Worm (Caenorhabditis elegans): ENCODE results near the gene nmad-1.

Gene nmad-1

DNA sequence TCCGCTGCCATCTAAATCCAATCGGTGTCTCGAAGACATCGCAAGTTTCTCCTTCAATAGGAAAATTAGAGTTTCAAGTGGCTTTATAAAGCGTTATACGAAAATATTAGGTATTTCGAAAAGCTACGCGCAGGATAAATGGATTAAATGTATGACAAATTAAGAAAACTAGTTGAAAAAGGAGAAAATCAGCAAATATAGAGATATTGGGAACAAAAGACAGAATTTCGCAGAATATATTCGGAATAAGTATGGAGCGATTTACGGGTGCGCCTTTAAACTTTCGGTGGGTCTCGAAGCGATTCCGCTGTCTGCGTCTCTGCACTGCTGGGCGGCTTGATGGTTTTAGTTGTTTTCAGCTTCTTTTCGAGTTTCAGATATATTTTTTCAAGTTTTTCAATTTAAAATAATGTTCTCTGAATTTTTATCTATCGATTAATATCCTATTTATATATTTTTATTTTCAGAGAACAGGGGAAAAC is 37.0 kb upstream of the nmad-1 start, which contains the start of the genes ddx-15 and ucr-1:
Gene ddx-15 (minus strand): TSS at position 51 of the 482 bp plus-strand sequence.
Gene ucr-1 (plus strand): TSS at position 468 of the 482 bp plus-strand sequence.
- peak; percentile 71 for TF ChIP-seq mep-1 (tag; optimal IDR thresholded peaks at IDR 0.05)
- TF ChIP-seq nhr-2 (tag; optimal IDR thresholded peaks at IDR 0.05), result no peak
- TF ChIP-seq lsy-2 (tag; optimal IDR thresholded peaks at IDR 0.05), result peak; percentile 76
- peak; percentile 41 for TF ChIP-seq pha-4 (tag; optimal IDR thresholded peaks at IDR 0.05)
- peak; percentile 55 for TF ChIP-seq lin-13 (tag; optimal IDR thresholded peaks at IDR 0.05)
- no peak for TF ChIP-seq ceh-43 (GFP tag; optimal IDR thresholded peaks at IDR 0.05)
- TF ChIP-seq unc-120 (tag; optimal IDR thresholded peaks at IDR 0.05; ENCODE audit: poor library complexity, severe bottlenecking), result peak; percentile 20

DNA sequence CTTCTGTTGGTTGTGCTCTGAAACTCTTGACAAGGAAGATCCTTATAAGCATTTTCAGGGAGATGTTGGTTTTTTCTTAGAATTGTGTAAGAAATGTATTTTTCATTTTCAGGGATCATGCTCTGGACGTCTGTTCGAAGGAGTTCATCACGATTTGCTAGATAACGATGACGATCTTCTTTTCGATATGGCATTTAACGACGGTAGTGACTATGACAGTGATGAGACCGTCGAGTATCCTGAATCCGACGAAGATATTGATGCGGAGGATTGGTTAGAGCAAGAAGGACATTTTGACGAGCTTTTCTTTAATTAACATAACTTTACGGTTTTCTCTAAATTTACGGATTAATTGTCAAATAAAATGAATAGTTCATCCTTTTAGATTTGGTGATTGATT is 34.0 kb upstream of the nmad-1 start:
- no peak for TF ChIP-seq unc-120 (tag; optimal IDR thresholded peaks at IDR 0.05; ENCODE audit: poor library complexity, severe bottlenecking)
- TF ChIP-seq nhr-12 (tag; optimal IDR thresholded peaks at IDR 0.05), result no peak
- no peak for TF ChIP-seq sem-2 (GFP tag; optimal IDR thresholded peaks at IDR 0.05)
- TF ChIP-seq lin-32 (GFP tag; optimal IDR thresholded peaks at IDR 0.05), result no peak
- no peak for TF ChIP-seq mep-1 (tag; optimal IDR thresholded peaks at IDR 0.05)
- TF ChIP-seq snpc-4 (tag; optimal IDR thresholded peaks at IDR 0.05), result no peak
- TF ChIP-seq cnd-1 (tag; optimal IDR thresholded peaks at IDR 0.05), result no peak
- no peak for TF ChIP-seq unc-62 (GFP tag; optimal IDR thresholded peaks at IDR 0.05)
- no peak for TF ChIP-seq mab-5 (tag; optimal IDR thresholded peaks at IDR 0.05)
- TF ChIP-seq unc-39 (tag; optimal IDR thresholded peaks at IDR 0.05), result no peak
- TF ChIP-seq ham-2 (GFP tag; optimal IDR thresholded peaks at IDR 0.05), result no peak
- no peak for TF ChIP-seq ceh-83 (GFP tag; optimal IDR thresholded peaks at IDR 0.05)
- no peak for TF ChIP-seq sptf-1 (tag; optimal IDR thresholded peaks at IDR 0.05)
- no peak for TF ChIP-seq M03D4.4 (tag; optimal IDR thresholded peaks at IDR 0.05)
- TF ChIP-seq zip-8 (tag; optimal IDR thresholded peaks at IDR 0.05), result no peak
- no peak for TF ChIP-seq lsy-2 (tag; optimal IDR thresholded peaks at IDR 0.05)
- no peak for TF ChIP-seq nhr-76 (tag; optimal IDR thresholded peaks at IDR 0.05)
- TF ChIP-seq ces-1 (GFP tag; optimal IDR thresholded peaks at IDR 0.05), result no peak
- TF ChIP-seq blmp-1 (tag; optimal IDR thresholded peaks at IDR 0.05), result no peak
- TF ChIP-seq elt-3 (tag; optimal IDR thresholded peaks at IDR 0.05), result no peak

DNA sequence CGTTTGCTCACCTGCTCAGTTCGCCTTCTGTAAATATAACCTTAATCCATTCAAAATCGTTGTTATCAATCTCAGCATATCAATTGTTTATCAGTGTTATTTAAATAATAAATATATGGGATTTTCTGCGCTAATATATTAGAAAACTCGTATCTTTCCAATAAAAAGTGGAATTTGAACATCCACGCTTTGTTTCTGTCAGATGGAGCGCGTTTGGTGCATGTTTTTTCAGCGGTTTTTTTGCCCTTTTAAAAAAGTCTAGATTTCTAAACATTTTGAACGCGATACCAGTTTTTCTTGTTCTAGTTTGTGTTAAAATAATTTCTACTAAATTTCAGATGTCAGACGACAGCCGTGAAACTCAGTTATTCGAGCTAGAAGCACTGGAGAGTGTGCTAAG is 32.2 kb upstream of the nmad-1 start, which contains the start of gene F56D2.2:
Gene F56D2.2 (plus strand): TSS at position 339 of the 400 bp plus-strand sequence.
- TF ChIP-seq hlh-1 (tag; optimal IDR thresholded peaks at IDR 0.05) (no peak), unc-39 (tag; optimal IDR thresholded peaks at IDR 0.05) (no peak), nhr-2 (tag; optimal IDR thresholded peaks at IDR 0.05) (peak; percentile 1), ztf-11 (tag; optimal IDR thresholded peaks at IDR 0.05) (no peak), snpc-4 (tag; optimal IDR thresholded peaks at IDR 0.05) (no peak), pha-4 (tag; optimal IDR thresholded peaks at IDR 0.05) (no peak), mep-1 (tag; optimal IDR thresholded peaks at IDR 0.05) (peak; percentile 37), nhr-28 (tag; optimal IDR thresholded peaks at IDR 0.05) (no peak), unc-62 (GFP tag; optimal IDR thresholded peaks at IDR 0.05) (no peak), unc-120 (tag; optimal IDR thresholded peaks at IDR 0.05; ENCODE audit: poor library complexity, severe bottlenecking) (no peak), mls-2 (tag; optimal IDR thresholded peaks at IDR 0.05) (no peak), M03D4.4 (tag; optimal IDR thresholded peaks at IDR 0.05) (no peak), sptf-1 (tag; optimal IDR thresholded peaks at IDR 0.05) (no peak)

DNA sequence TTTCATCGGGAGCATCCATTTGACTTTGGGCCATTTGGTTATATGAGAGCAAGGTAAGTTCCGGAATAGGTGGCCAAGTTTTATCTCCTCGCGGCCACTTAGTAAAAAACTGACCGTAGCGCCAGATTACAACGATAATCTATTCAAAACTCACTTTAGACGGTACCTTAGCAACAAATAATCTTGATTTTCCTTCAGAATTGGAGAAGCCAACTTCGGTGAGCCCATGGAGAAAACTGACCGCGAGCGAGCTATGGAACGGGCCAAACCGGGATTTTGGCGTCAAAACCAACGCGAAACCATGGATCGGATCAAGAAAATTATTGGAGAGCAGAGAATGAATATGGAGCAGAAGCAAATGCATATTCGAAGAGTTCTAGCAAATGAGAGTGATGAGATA is 31.0 kb upstream of the nmad-1 start:
- no peak for TF ChIP-seq nhr-2 (tag; optimal IDR thresholded peaks at IDR 0.05)
- no peak for TF ChIP-seq nhr-28 (tag; optimal IDR thresholded peaks at IDR 0.05)
- no peak for TF ChIP-seq sptf-1 (tag; optimal IDR thresholded peaks at IDR 0.05)
- TF ChIP-seq elt-1 (tag; optimal IDR thresholded peaks at IDR 0.05; ENCODE audit: borderline replicate concordance, insufficient read depth), result no peak
- TF ChIP-seq bed-3 (GFP tag; optimal IDR thresholded peaks at IDR 0.05), result no peak
- no peak for TF ChIP-seq mab-5 (tag; optimal IDR thresholded peaks at IDR 0.05)
- TF ChIP-seq cnd-1 (tag; optimal IDR thresholded peaks at IDR 0.05), result no peak

- TF ChIP-seq lsy-2 (tag; optimal IDR thresholded peaks at IDR 0.05) (no peak), cnd-1 (tag; optimal IDR thresholded peaks at IDR 0.05) (peak; percentile 5), ceh-39 (tag; optimal IDR thresholded peaks at IDR 0.05) (no peak), nhr-2 (tag; optimal IDR thresholded peaks at IDR 0.05) (no peak)
Measured at ce11 chrIII:5584647-5585046, 29.9 kb upstream of the nmad-1 start, which contains the start of gene F56D2.3. TSS of gene F56D2.3 (plus strand) at chrIII:5584947.
